Fruit fly (Drosophila melanogaster) whole organism, embryonic: ENCODE measurements around the gene Ugt316A1.

Source experiments
- ATbp ChIP-seq: fragments of 200-800 bp; sonication (Bioruptor generic); optimal IDR thresholded peaks from 2 replicates; lab custom pipeline; 2017; ENCODE audit warnings: missing biosample characterization, mild to moderate bottlenecking, missing genetic modification characterization, missing genetic modification reagents
- Adf1 ChIP-seq: fragments of 200-800 bp; sonication (Bioruptor generic); IDR thresholded peaks from 2 replicates; pipeline ENCODE4 v1.3.6; 2022; ENCODE audit warnings: missing biosample characterization, missing genetic modification characterization
- Awh ChIP-seq: fragments of 200-800 bp; sonication (Bioruptor generic); IDR thresholded peaks from 2 replicates; pipeline ENCODE4, ENCODE4 v1.3.6; 2022; ENCODE audit warnings: missing biosample characterization, missing genetic modification characterization
- B-H2 ChIP-seq: fragments of 200-800 bp; sonication (Bioruptor generic); optimal IDR thresholded peaks from 2 replicates; lab custom pipeline; 2018; ENCODE audit warnings: missing biosample characterization, mild to moderate bottlenecking, missing genetic modification characterization
- Blimp-1 ChIP-seq: fragments of 200-800 bp; sonication (Bioruptor generic); optimal IDR thresholded peaks from 3 replicates; lab custom pipeline; 2018; ENCODE audit warnings: missing biosample characterization, missing genetic modification characterization, mild to moderate bottlenecking, moderate library complexity, missing genetic modification reagents
- CG11695 ChIP-seq: fragments of 200-800 bp; sonication (Bioruptor generic); IDR thresholded peaks from 3 replicates; pipeline ENCODE4 v1.3.6; 2022; ENCODE audit warnings: missing biosample characterization, missing genetic modification characterization
- CG11696 ChIP-seq: fragments of 200-800 bp; sonication (Bioruptor generic); IDR thresholded peaks from 2 replicates; pipeline ENCODE4 v1.3.6; 2022; ENCODE audit warnings: missing biosample characterization, missing genetic modification characterization
- CG12391 ChIP-seq: fragments of 200-800 bp; sonication (Bioruptor generic); optimal IDR thresholded peaks from 3 replicates; lab custom pipeline; 2018; ENCODE audit warnings: missing biosample characterization, mild to moderate bottlenecking, missing genetic modification characterization, moderate library complexity
- CG12659 ChIP-seq: fragments of 200-800 bp; sonication (Bioruptor generic); optimal IDR thresholded peaks from 3 replicates; lab custom pipeline; 2017; ENCODE audit warnings: mild to moderate bottlenecking, missing biosample characterization, missing genetic modification reagents, missing genetic modification characterization
- CG13287 ChIP-seq: fragments of 200-800 bp; sonication (Bioruptor generic); IDR thresholded peaks from 2 replicates; pipeline ENCODE4 v1.3.6; 2022; ENCODE audit warnings: missing biosample characterization, missing genetic modification characterization; ENCODE audit not compliant: partially characterized antibody
- CG14050 ChIP-seq: fragments of 200-800 bp; sonication (Bioruptor generic); IDR thresholded peaks from 3 replicates; pipeline ENCODE4 v1.3.6; 2022; ENCODE audit warnings: missing biosample characterization, missing genetic modification characterization
- CG14667 ChIP-seq: fragments of 200-800 bp; sonication (Bioruptor generic); IDR thresholded peaks from 2 replicates; pipeline ENCODE4 v1.3.6; 2022; ENCODE audit warnings: missing biosample characterization, missing genetic modification characterization
- CG17359 ChIP-seq: fragments of 200-800 bp; sonication (Bioruptor generic); optimal IDR thresholded peaks from 3 replicates; lab custom pipeline; 2018; ENCODE audit warnings: missing biosample characterization, mild to moderate bottlenecking, missing genetic modification characterization, moderate library complexity
- CG31365 ChIP-seq: fragments of 200-800 bp; sonication (Bioruptor generic); optimal IDR thresholded peaks from 2 replicates; lab custom pipeline; 2018; ENCODE audit warnings: missing biosample characterization, mild to moderate bottlenecking, missing genetic modification characterization
- CG6765 ChIP-seq: fragments of 200-800 bp; sonication (Bioruptor generic); optimal IDR thresholded peaks from 3 replicates; lab custom pipeline; 2017; ENCODE audit warnings: missing biosample characterization, mild to moderate bottlenecking, missing genetic modification characterization
- CG7271 ChIP-seq: fragments of 200-800 bp; sonication (Bioruptor generic); optimal IDR thresholded peaks from 2 replicates; lab custom pipeline; 2018; ENCODE audit warnings: missing biosample characterization, mild to moderate bottlenecking, missing genetic modification characterization, moderate library complexity
- CG8359 ChIP-seq: fragments of 200-800 bp; sonication (Bioruptor generic); optimal IDR thresholded peaks from 2 replicates; lab custom pipeline; 2017; ENCODE audit warnings: missing biosample characterization, mild to moderate bottlenecking, missing genetic modification characterization, borderline replicate concordance
- CG8478 ChIP-seq: fragments of >200 bp; optimal IDR thresholded peaks from 2 replicates; lab custom pipeline; 2018
- CG9437 ChIP-seq: fragments of 200-800 bp; sonication (Bioruptor generic); optimal IDR thresholded peaks from 2 replicates; lab custom pipeline; 2018; ENCODE audit warnings: missing biosample characterization, mild to moderate bottlenecking, missing genetic modification characterization
- CTCF ChIP-seq: fragments of 200-800 bp; sonication (Bioruptor generic); optimal IDR thresholded peaks from 2 replicates; lab custom pipeline; 2017; ENCODE audit warnings: missing biosample characterization, mild to moderate bottlenecking, missing genetic modification characterization, moderate library complexity
- CoRest ChIP-seq: fragments of 200-800 bp; sonication (Bioruptor generic); optimal IDR thresholded peaks from 3 replicates; lab custom pipeline; 2018; ENCODE audit warnings: missing biosample characterization, mild to moderate bottlenecking, missing genetic modification characterization, moderate library complexity
- D ChIP-seq, 2 experiments: fragments of 200-800 bp in 1 of 2; fragments of >200 bp in 1 of 2; sonication (Bioruptor generic) in 1 of 2; optimal IDR thresholded peaks; 2 replicates in 1 of 2; 3 replicates in 1 of 2; lab custom pipeline; 2017; ENCODE audit warnings: mild to moderate bottlenecking in 1 of 2, missing biosample characterization in 1 of 2, missing genetic modification characterization in 1 of 2, missing genetic modification reagents in 1 of 2
- Dip2 ChIP-seq: fragments of 200-800 bp; sonication (Bioruptor generic); IDR thresholded peaks from 2 replicates; pipeline ENCODE4 v1.3.6; 2022; ENCODE audit warnings: missing biosample characterization, missing genetic modification characterization
- Fer1 ChIP-seq: fragments of 200-800 bp; sonication (Bioruptor generic); optimal IDR thresholded peaks from 2 replicates; lab custom pipeline; 2017; ENCODE audit warnings: missing biosample characterization, mild to moderate bottlenecking, missing genetic modification characterization
- HmgZ ChIP-seq: fragments of 200-800 bp; sonication (Bioruptor generic); optimal IDR thresholded peaks from 2 replicates; lab custom pipeline; 2018; ENCODE audit warnings: missing biosample characterization, mild to moderate bottlenecking, missing genetic modification characterization
- Hr3 ChIP-seq: fragments of 200-800 bp; sonication (Bioruptor generic); optimal IDR thresholded peaks from 3 replicates; lab custom pipeline; 2016; ENCODE audit warnings: missing biosample characterization, missing genetic modification characterization
- Med ChIP-seq: fragments of 200-800 bp; sonication (Bioruptor generic); peaks from one replicate; lab custom pipeline; 2016; ENCODE audit warnings: missing biosample characterization, missing genetic modification characterization, mild to moderate bottlenecking, inconsistent platforms, moderate library complexity
- Oli ChIP-seq: fragments of 200-800 bp; sonication (Bioruptor generic); optimal IDR thresholded peaks from 2 replicates; lab custom pipeline; 2018; ENCODE audit warnings: missing biosample characterization, mild to moderate bottlenecking, missing genetic modification characterization, moderate library complexity
- Pdp1 ChIP-seq, 2 experiments: fragments of 200-800 bp; sonication (Bioruptor generic); optimal IDR thresholded peaks; 3 replicates each; lab custom pipeline; 2016; ENCODE audit warnings: missing biosample characterization in 2 of 2, missing genetic modification characterization in 2 of 2, mild to moderate bottlenecking in 1 of 2, moderate library complexity in 1 of 2
- Sry-β ChIP-seq: fragments of 200-800 bp; sonication (Bioruptor generic); optimal IDR thresholded peaks from 2 replicates; lab custom pipeline; 2018; ENCODE audit warnings: missing biosample characterization, mild to moderate bottlenecking, missing genetic modification characterization, moderate library complexity
- TFAM ChIP-seq: fragments of 200-800 bp; sonication (Bioruptor generic); optimal IDR thresholded peaks from 2 replicates; lab custom pipeline; 2017; ENCODE audit warnings: missing biosample characterization, missing genetic modification characterization, inconsistent platforms
- Taf1 ChIP-seq: fragments of 200-800 bp; sonication (Bioruptor generic); IDR thresholded peaks from 2 replicates; pipeline ENCODE4 v1.3.6; 2022; ENCODE audit warnings: missing biosample characterization, missing genetic modification characterization
- Vsx1 ChIP-seq: fragments of 200-800 bp; sonication (Bioruptor generic); optimal IDR thresholded peaks from 2 replicates; lab custom pipeline; 2017; ENCODE audit warnings: missing biosample characterization, mild to moderate bottlenecking, missing genetic modification characterization, missing genetic modification reagents
- bigmax ChIP-seq: fragments of 200-800 bp; sonication (Bioruptor generic); optimal IDR thresholded peaks from 2 replicates; lab custom pipeline; 2018; ENCODE audit warnings: missing biosample characterization, mild to moderate bottlenecking, missing genetic modification characterization
- cg ChIP-seq: fragments of 200-800 bp; sonication (Bioruptor generic); optimal IDR thresholded peaks from 3 replicates; lab custom pipeline; 2019; ENCODE audit warnings: missing biosample characterization, mild to moderate bottlenecking, missing genetic modification characterization, moderate library complexity
- da ChIP-seq: fragments of 200-800 bp; sonication (Bioruptor generic); optimal IDR thresholded peaks from 2 replicates; lab custom pipeline; 2016; ENCODE audit warnings: missing biosample characterization, missing genetic modification characterization
- dan ChIP-seq: fragments of 200-800 bp; sonication (Bioruptor generic); IDR thresholded peaks from 2 replicates; pipeline ENCODE4 v1.3.6; 2022; ENCODE audit warnings: missing biosample characterization, missing genetic modification characterization
- dmrt99B ChIP-seq: fragments of 200-800 bp; sonication (Bioruptor generic); optimal IDR thresholded peaks from 2 replicates; lab custom pipeline; 2018; ENCODE audit warnings: missing biosample characterization, mild to moderate bottlenecking, missing genetic modification characterization, moderate library complexity
- fd96Cb ChIP-seq: fragments of 200-800 bp; sonication (Bioruptor generic); optimal IDR thresholded peaks from 2 replicates; lab custom pipeline; 2018; ENCODE audit warnings: missing biosample characterization, mild to moderate bottlenecking, missing genetic modification characterization, moderate library complexity
- lmd ChIP-seq: fragments of 200-800 bp; sonication (Bioruptor generic); IDR thresholded peaks from 2 replicates; pipeline ENCODE4 v1.3.6; 2022; ENCODE audit warnings: missing biosample characterization, missing genetic modification characterization
- otp ChIP-seq: fragments of 200-800 bp; sonication (Bioruptor generic); IDR thresholded peaks from 3 replicates; pipeline ENCODE4, ENCODE4 v1.3.6; 2022; ENCODE audit warnings: missing biosample characterization, missing genetic modification characterization
- pho ChIP-seq: fragments of 200-800 bp; sonication (Bioruptor generic); optimal IDR thresholded peaks from 2 replicates; lab custom pipeline; 2016; ENCODE audit warnings: missing biosample characterization, missing genetic modification characterization
- pzg ChIP-seq: fragments of 200-800 bp; sonication (Bioruptor generic); optimal IDR thresholded peaks from 3 replicates; lab custom pipeline; 2018; ENCODE audit warnings: missing biosample characterization, mild to moderate bottlenecking, missing genetic modification characterization, moderate library complexity
- ro ChIP-seq: fragments of 200-800 bp; sonication (Bioruptor generic); IDR thresholded peaks from 2 replicates; pipeline ENCODE4 v1.3.6; 2022; ENCODE audit warnings: missing biosample characterization, missing genetic modification characterization
- sima ChIP-seq: fragments of 200-800 bp; sonication (Bioruptor generic); optimal IDR thresholded peaks from 2 replicates; lab custom pipeline; 2016; ENCODE audit warnings: missing biosample characterization, missing genetic modification characterization
- tin ChIP-seq: fragments of 200-800 bp; sonication (Bioruptor generic); optimal IDR thresholded peaks from 3 replicates; lab custom pipeline; 2016; ENCODE audit warnings: missing biosample characterization, missing genetic modification characterization
- zen ChIP-seq: fragments of 200-800 bp; sonication (Bioruptor generic); optimal IDR thresholded peaks from 3 replicates; lab custom pipeline; 2018; ENCODE audit warnings: missing biosample characterization, mild to moderate bottlenecking, missing genetic modification characterization, moderate library complexity

Ugt316A1 gene

dm6 chr3L:19096032-19096431 lies 33.4 kb upstream of the Ugt316A1 start, which contains the start of gene CNPYb (continued):
- TF ChIP-seq Sry-β (peak; percentile 90), Med (peak; percentile 32), CG12391 (tag; lab: Kevin White, UChicago) (no peak), CTCF (GFP tag; lab: Kevin White, UChicago) (no peak), HmgZ (tag; lab: Kevin White, UChicago) (peak; percentile 11), CG13287 (GFP tag; lab: Robert Waterston, UW) (no peak), CG12659 (GFP tag; lab: Kevin White, UChicago) (peak; percentile 17)

- TF ChIP-seq lmd (GFP tag; lab: Robert Waterston, UW) = peak; percentile 13; the same call in 1 of the 2 replicates
- no peak for TF ChIP-seq CG31365 (tag; lab: Kevin White, UChicago)
- peak; percentile 11; the same call in 1 of the 2 replicates for TF ChIP-seq Awh (GFP tag; lab: Robert Waterston, UW)
- TF ChIP-seq B-H2 (GFP tag; lab: Kevin White, UChicago) = peak; percentile 13
- TF ChIP-seq Adf1 (GFP tag; lab: Robert Waterston, UW) = no peak
- no peak for TF ChIP-seq Taf1 (GFP tag; lab: Robert Waterston, UW)
- no peak for TF ChIP-seq cg
- TF ChIP-seq Vsx1 (GFP tag; lab: Kevin White, UChicago) = no peak
- TF ChIP-seq pho (GFP tag; lab: Kevin White, UChicago) = no peak
- no peak for TF ChIP-seq ATbp (GFP tag; lab: Kevin White, UChicago)
- peak; percentile 54 for TF ChIP-seq dmrt99B
- no peak for TF ChIP-seq CG6765
- peak; percentile 14 for TF ChIP-seq D (optimal IDR thresholded peaks at IDR 0.05; lab: Kevin White, UChicago)
- no peak for TF ChIP-seq D (GFP tag; optimal IDR thresholded peaks at IDR 0.05; lab: Kevin White, UChicago)
- no peak for TF ChIP-seq Dip2
- no peak for TF ChIP-seq CG14667 (GFP tag; lab: Robert Waterston, UW)
- TF ChIP-seq CG7271 (tag; lab: Kevin White, UChicago) = no peak
- TF ChIP-seq CG11696 (GFP tag; lab: Robert Waterston, UW) = no peak
- TF ChIP-seq CG14050 (GFP tag; lab: Robert Waterston, UW) = peak; percentile 17; the same call in 1 of the 3 replicates
- no peak for TF ChIP-seq Blimp-1 (GFP tag; lab: Kevin White, UChicago)
- TF ChIP-seq TFAM (GFP tag; lab: Kevin White, UChicago) = no peak
- TF ChIP-seq CoRest (tag; lab: Kevin White, UChicago) = peak; percentile 47
- TF ChIP-seq otp = no peak
- no peak for TF ChIP-seq sima (GFP tag; lab: Kevin White, UChicago)
- peak; percentile 29 for TF ChIP-seq zen
- TF ChIP-seq CG17359 = peak; percentile 12
- TF ChIP-seq dan = no peak
- TF ChIP-seq tin (GFP tag; lab: Kevin White, UChicago) = no peak
- TF ChIP-seq Pdp1 (GFP tag; optimal IDR thresholded peaks at IDR 0.05; lab: Kevin White, UChicago) = peak in 1 of 2 experiments; percentile 28
- no peak for TF ChIP-seq ro (GFP tag; lab: Robert Waterston, UW)
- TF ChIP-seq Hr3 (GFP tag; lab: Kevin White, UChicago) = no peak
- TF ChIP-seq CG12659 (GFP tag; lab: Kevin White, UChicago) = peak; percentile 61
- TF ChIP-seq da (GFP tag; lab: Kevin White, UChicago) = no peak
- no peak for TF ChIP-seq fd96Cb (tag; lab: Kevin White, UChicago)
- peak; percentile 95 for TF ChIP-seq pzg (GFP tag; lab: Kevin White, UChicago)
- peak; percentile 17 for TF ChIP-seq Oli
- peak; percentile 27 for TF ChIP-seq CG9437
- no peak for TF ChIP-seq CG8478 (lab: Kevin White, UChicago)
- no peak for TF ChIP-seq Fer1
- TF ChIP-seq bigmax (GFP tag; lab: Kevin White, UChicago) = no peak
- TF ChIP-seq CG11695 (GFP tag; lab: Robert Waterston, UW) = peak; percentile 28; the same call in 1 of the 3 replicates
- no peak for TF ChIP-seq CG8359 (GFP tag; lab: Kevin White, UChicago)
These were observed 29.8 kb upstream of the Ugt316A1 start, which contains the start of gene MESR6 for dm6 chr3L:19092125-19093058. Gene MESR6, plus strand, starts transcription at chr3L:19092670.
